Worm (Caenorhabditis elegans) whole organism, L4/young adult: ENCODE data around the gene F54B11.11.

Experiments used
- W03F9.2 ChIP-seq: fragments of 150-350 bp; optimal IDR thresholded peaks from 2 replicates; lab custom pipeline; 2014; ENCODE audit warnings: missing biosample characterization, missing genetic modification characterization
- him-1 ChIP-seq: sonication (generic microtip); optimal IDR thresholded peaks from 2 replicates; lab custom pipeline; 2016; ENCODE audit warnings: missing genotype, missing genetic modification reagents, missing genetic modification characterization, missing compliant biosample characterization

DNA sequence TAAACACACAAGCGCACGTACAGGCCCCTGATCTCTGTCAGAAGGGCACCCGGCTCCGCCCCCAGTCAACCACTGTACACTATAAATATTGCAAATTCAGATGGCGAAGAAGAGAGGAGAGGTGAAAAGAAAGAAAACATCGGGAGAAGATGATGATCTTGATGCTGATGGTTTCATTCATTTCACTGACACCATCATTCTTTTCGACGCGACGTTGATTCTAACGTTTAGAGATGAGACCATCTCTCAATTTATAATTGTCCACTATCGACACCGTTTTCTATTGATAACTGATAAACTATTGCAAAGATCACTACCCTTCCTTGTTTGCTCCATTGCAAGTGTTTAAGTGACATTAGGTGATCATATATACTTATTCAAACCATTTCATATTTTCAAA is 37.2 kb upstream of the F54B11.11 start:
- TF ChIP-seq W03F9.2: no peak
- TF ChIP-seq him-1 (tag; lab: Kevin White, UChicago): no peak
